Worm (Caenorhabditis elegans) whole organism, L4 larva: Measurements from ENCODE around the gene K02E11.5.

ENCODE experiments used
- ceh-82 ChIP-seq: sonication (generic microtip); optimal IDR thresholded peaks from 2 replicates; lab custom pipeline; 2017; ENCODE audit warnings: missing biosample characterization, missing genetic modification characterization
- hmg-1.1 ChIP-seq: fragments of 200-800 bp; sonication (Bioruptor generic); IDR thresholded peaks from 2 replicates; pipeline ENCODE4 v1.3.6; 2022; ENCODE audit warnings: missing genetic modification reagents, missing genetic modification characterization, missing compliant biosample characterization
- lin-13 ChIP-seq: fragments of 150-350 bp; optimal IDR thresholded peaks from 2 replicates; lab custom pipeline; 2014; ENCODE audit warnings: missing biosample characterization, missing genetic modification reagents, missing genetic modification characterization
- mdl-1 ChIP-seq, 2 experiments: fragments of 150-350 bp in 1 of 2; sonication (generic microtip) in 1 of 2; optimal IDR thresholded peaks; 2 replicates each; lab custom pipeline; 2014 to 2017; ENCODE audit warnings: missing biosample characterization in 2 of 2, missing genetic modification characterization in 2 of 2
- nhr-237 ChIP-seq: sonication (generic microtip); optimal IDR thresholded peaks from 2 replicates; lab custom pipeline; 2017; ENCODE audit warnings: missing biosample characterization, missing genetic modification characterization
- unc-39 ChIP-seq: sonication (generic microtip); optimal IDR thresholded peaks from 2 replicates; lab custom pipeline; 2017; ENCODE audit warnings: missing biosample characterization, missing genetic modification characterization
- vab-7 ChIP-seq: fragments of 200-800 bp; sonication (Bioruptor generic); IDR thresholded peaks from 2 replicates; pipeline ENCODE4 v1.3.6; 2022; ENCODE audit warnings: missing genetic modification reagents, missing genetic modification characterization, missing compliant biosample characterization

DNA sequence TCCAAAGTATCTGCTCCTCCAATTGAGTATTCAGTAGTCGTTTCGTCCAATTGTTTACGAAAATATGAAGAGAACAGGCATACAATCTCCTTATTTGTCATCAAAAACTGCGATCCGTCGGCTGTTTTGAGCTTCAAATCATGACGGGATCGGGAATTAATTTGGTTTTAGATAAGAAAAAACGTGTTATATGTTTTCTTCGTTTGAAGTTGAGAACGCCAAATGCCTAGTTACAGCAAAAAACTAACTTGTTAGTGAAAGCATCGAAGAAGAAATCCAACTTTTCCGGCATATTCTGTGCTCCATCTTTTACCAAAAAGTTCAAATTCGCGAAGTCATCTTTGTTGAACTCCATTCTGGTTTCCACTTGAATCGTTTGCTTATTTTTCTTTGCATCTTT is 37.2 kb downstream of the K02E11.5 start, which contains the start of gene F14D7.1:
- no peak for TF ChIP-seq lin-13
- TF ChIP-seq nhr-237, result no peak
- TF ChIP-seq unc-39 (tag; lab: Kevin White, UChicago), result no peak
- no peak for TF ChIP-seq vab-7 (GFP tag; lab: Robert Waterston, UW)
- TF ChIP-seq mdl-1 (tag; optimal IDR thresholded peaks at IDR 0.05; lab: Kevin White, UChicago), result no peak
- no peak for TF ChIP-seq hmg-1.1 (GFP tag; lab: Robert Waterston, UW)
- TF ChIP-seq ceh-82 (tag; lab: Kevin White, UChicago), result no peak
